Worm (Caenorhabditis elegans) whole organism, midembryonic: ENCODE data around the gene sdz-1.

Experiments
- T22C8.4 ChIP-seq: fragments of 200-800 bp; sonication (Bioruptor generic); IDR thresholded peaks from 2 replicates; pipeline ENCODE4 v1.3.6; 2022; ENCODE audit warnings: missing genetic modification characterization, missing compliant biosample characterization
- cog-1 ChIP-seq: sonication (generic microtip); optimal IDR thresholded peaks from 2 replicates; lab custom pipeline; 2016; ENCODE audit warnings: missing genetic modification characterization, missing compliant biosample characterization
- ref-1 ChIP-seq: fragments of 200-800 bp; sonication (Bioruptor generic); conservative IDR thresholded peaks from 2 replicates; pipeline ENCODE4 v1.3.6; 2022; ENCODE audit warnings: missing genetic modification reagents, missing genetic modification characterization, missing compliant biosample characterization

- TF ChIP-seq T22C8.4 (GFP tag; lab: Robert Waterston, UW) (no peak), cog-1 (no peak), ref-1 (GFP tag; lab: Robert Waterston, UW) (no peak)
Measured at ce11 chrIII:8731310-8731709, 31.2 kb upstream of the sdz-1 start, which contains the start of gene ZK370.4.
